Fruit fly (Drosophila melanogaster) whole organism, embryonic: Measurements from ENCODE around the gene Ilp6.

ENCODE experiments used
- CG11398 ChIP-seq: fragments of 200-800 bp; sonication (Bioruptor generic); optimal IDR thresholded peaks from 2 replicates; lab custom pipeline; 2016; ENCODE audit warnings: missing biosample characterization, missing genetic modification characterization
- CG12155 ChIP-seq: fragments of 200-800 bp; sonication (Bioruptor generic); optimal IDR thresholded peaks from 3 replicates; lab custom pipeline; 2016; ENCODE audit warnings: missing biosample characterization, missing genetic modification characterization
- CG12659 ChIP-seq: fragments of 200-800 bp; sonication (Bioruptor generic); optimal IDR thresholded peaks from 3 replicates; lab custom pipeline; 2017; ENCODE audit warnings: mild to moderate bottlenecking, missing biosample characterization, missing genetic modification reagents, missing genetic modification characterization
- CG13287 ChIP-seq: fragments of 200-800 bp; sonication (Bioruptor generic); IDR thresholded peaks from 2 replicates; pipeline ENCODE4 v1.3.6; 2022; ENCODE audit warnings: missing biosample characterization, missing genetic modification characterization; ENCODE audit not compliant: partially characterized antibody
- CG15269 ChIP-seq: fragments of 200-800 bp; sonication (Bioruptor generic); optimal IDR thresholded peaks from 2 replicates; lab custom pipeline; 2018; ENCODE audit warnings: missing biosample characterization, mild to moderate bottlenecking, missing genetic modification characterization, moderate library complexity
- CG1603 ChIP-seq: fragments of 200-800 bp; sonication (Bioruptor generic); optimal IDR thresholded peaks from 2 replicates; lab custom pipeline; 2019; ENCODE audit warnings: missing biosample characterization, mild to moderate bottlenecking, missing genetic modification characterization, moderate library complexity
- CG1647 ChIP-seq: fragments of 200-800 bp; sonication (Bioruptor generic); optimal IDR thresholded peaks from 3 replicates; lab custom pipeline; 2016; ENCODE audit warnings: missing biosample characterization, missing genetic modification characterization
- CG1792 ChIP-seq: fragments of 200-800 bp; sonication (Bioruptor generic); optimal IDR thresholded peaks from 2 replicates; lab custom pipeline; 2016; ENCODE audit warnings: missing biosample characterization, missing genetic modification characterization
- CG2202 ChIP-seq: fragments of 200-800 bp; sonication (Bioruptor generic); optimal IDR thresholded peaks from 2 replicates; lab custom pipeline; 2018; ENCODE audit warnings: missing biosample characterization, mild to moderate bottlenecking, missing genetic modification characterization
- CG30020 ChIP-seq: fragments of 200-800 bp; optimal IDR thresholded peaks from 2 replicates; lab custom pipeline; 2019; ENCODE audit warnings: missing biosample characterization, mild to moderate bottlenecking, missing genetic modification characterization, moderate library complexity
- CG31441 ChIP-seq: fragments of 200-800 bp; sonication (Bioruptor generic); IDR thresholded peaks from 2 replicates; pipeline ENCODE4 v1.3.6; 2022; ENCODE audit warnings: missing biosample characterization, missing genetic modification characterization
- CG3726 ChIP-seq: fragments of 200-800 bp; sonication (Bioruptor generic); IDR thresholded peaks from 3 replicates; pipeline ENCODE4, ENCODE4 v1.3.6; 2022; ENCODE audit warnings: missing biosample characterization, missing genetic modification characterization
- CG3995 ChIP-seq: fragments of 200-800 bp; sonication (Bioruptor generic); optimal IDR thresholded peaks from 3 replicates; lab custom pipeline; 2016; ENCODE audit warnings: missing biosample characterization, missing genetic modification characterization
- CG4707 ChIP-seq: fragments of 200-800 bp; sonication (Bioruptor generic); optimal IDR thresholded peaks from 2 replicates; lab custom pipeline; 2018; ENCODE audit warnings: missing biosample characterization, mild to moderate bottlenecking, missing genetic modification characterization, moderate library complexity
- CG6683 ChIP-seq: fragments of 200-800 bp; sonication (Bioruptor generic); optimal IDR thresholded peaks from 2 replicates; lab custom pipeline; 2017; ENCODE audit warnings: missing biosample characterization, mild to moderate bottlenecking, missing genetic modification characterization, missing genetic modification reagents
- D19B ChIP-seq: fragments of 200-800 bp; sonication (Bioruptor generic); optimal IDR thresholded peaks from 2 replicates; lab custom pipeline; 2017; ENCODE audit warnings: missing biosample characterization, mild to moderate bottlenecking, missing genetic modification characterization
- Doc3 ChIP-seq: fragments of 200-800 bp; sonication (Bioruptor generic); IDR thresholded peaks from 3 replicates; pipeline ENCODE4 v1.3.6; 2022; ENCODE audit warnings: missing biosample characterization, missing genetic modification characterization; ENCODE audit not compliant: partially characterized antibody
- H15 ChIP-seq: fragments of 200-800 bp; sonication (Bioruptor generic); IDR thresholded peaks from 3 replicates; pipeline ENCODE4 v1.3.6; 2022; ENCODE audit warnings: missing biosample characterization, missing genetic modification characterization
- Nf-YB ChIP-seq: fragments of 200-800 bp; sonication (Bioruptor generic); optimal IDR thresholded peaks from 3 replicates; lab custom pipeline; 2019; ENCODE audit warnings: missing biosample characterization, mild to moderate bottlenecking, missing genetic modification characterization, moderate library complexity
- Nf-YC ChIP-seq: fragments of 200-800 bp; optimal IDR thresholded peaks from 3 replicates; lab custom pipeline; 2019; ENCODE audit warnings: missing biosample characterization, mild to moderate bottlenecking, missing genetic modification characterization, moderate library complexity
- Sin3A ChIP-seq: fragments of >200 bp; optimal IDR thresholded peaks from 2 replicates; lab custom pipeline; 2018
- Taf1 ChIP-seq: fragments of 200-800 bp; sonication (Bioruptor generic); IDR thresholded peaks from 2 replicates; pipeline ENCODE4 v1.3.6; 2022; ENCODE audit warnings: missing biosample characterization, missing genetic modification characterization
- Tbp ChIP-seq: fragments of >200 bp; optimal IDR thresholded peaks from 2 replicates; lab custom pipeline; 2018; ENCODE audit warnings: missing biosample characterization, missing genetic modification characterization
- Vsx1 ChIP-seq: fragments of 200-800 bp; sonication (Bioruptor generic); optimal IDR thresholded peaks from 2 replicates; lab custom pipeline; 2017; ENCODE audit warnings: missing biosample characterization, mild to moderate bottlenecking, missing genetic modification characterization, missing genetic modification reagents
- ash1 ChIP-seq: fragments of 200-800 bp; sonication (Bioruptor generic); optimal IDR thresholded peaks from 2 replicates; lab custom pipeline; 2018; ENCODE audit warnings: missing biosample characterization, mild to moderate bottlenecking, missing genetic modification characterization
- ato ChIP-seq: fragments of 200-800 bp; sonication (Bioruptor generic); IDR thresholded peaks from 2 replicates; pipeline ENCODE4 v1.3.6; 2022; ENCODE audit warnings: missing biosample characterization, missing genetic modification characterization; ENCODE audit not compliant: partially characterized antibody
- cato ChIP-seq: fragments of 200-800 bp; sonication (Bioruptor generic); optimal IDR thresholded peaks from 2 replicates; lab custom pipeline; 2016; ENCODE audit warnings: missing biosample characterization, missing genetic modification characterization, borderline replicate concordance
- cg ChIP-seq: fragments of 200-800 bp; sonication (Bioruptor generic); optimal IDR thresholded peaks from 3 replicates; lab custom pipeline; 2019; ENCODE audit warnings: missing biosample characterization, mild to moderate bottlenecking, missing genetic modification characterization, moderate library complexity
- cwo ChIP-seq: fragments of 200-800 bp; sonication (Bioruptor generic); optimal IDR thresholded peaks from 3 replicates; lab custom pipeline; 2017; ENCODE audit warnings: missing biosample characterization, missing genetic modification characterization, mild to moderate bottlenecking, moderate library complexity, missing genetic modification reagents
- fd96Cb ChIP-seq: fragments of 200-800 bp; sonication (Bioruptor generic); optimal IDR thresholded peaks from 2 replicates; lab custom pipeline; 2018; ENCODE audit warnings: missing biosample characterization, mild to moderate bottlenecking, missing genetic modification characterization, moderate library complexity
- fu2 ChIP-seq: fragments of 200-800 bp; sonication (Bioruptor generic); optimal IDR thresholded peaks from 2 replicates; lab custom pipeline; 2016; ENCODE audit warnings: missing biosample characterization, missing genetic modification characterization
- hkb ChIP-seq, 2 experiments: fragments of 200-800 bp in 1 of 2; fragments of >200 bp in 1 of 2; sonication (Bioruptor generic) in 1 of 2; IDR thresholded peaks in 1 of 2; optimal IDR thresholded peaks in 1 of 2; 2 replicates each; pipeline versions ENCODE4 v1.3.6 to Lab custom; 2017 to 2022; ENCODE audit warnings: missing biosample characterization in 1 of 2, missing genetic modification characterization in 1 of 2
- lbe ChIP-seq: fragments of 200-800 bp; sonication (Bioruptor generic); optimal IDR thresholded peaks from 2 replicates; lab custom pipeline; 2016; ENCODE audit warnings: missing biosample characterization, mild to moderate bottlenecking, missing genetic modification characterization
- lmd ChIP-seq: fragments of 200-800 bp; sonication (Bioruptor generic); IDR thresholded peaks from 2 replicates; pipeline ENCODE4 v1.3.6; 2022; ENCODE audit warnings: missing biosample characterization, missing genetic modification characterization
- mirr ChIP-seq: fragments of 200-800 bp; sonication (Bioruptor generic); optimal IDR thresholded peaks from 3 replicates; lab custom pipeline; 2018; ENCODE audit warnings: missing biosample characterization, mild to moderate bottlenecking, missing genetic modification characterization
- onecut ChIP-seq: fragments of 200-800 bp; sonication (Bioruptor generic); IDR thresholded peaks from 2 replicates; pipeline ENCODE4 v1.3.6; 2022; ENCODE audit warnings: missing biosample characterization, missing genetic modification characterization
- pan ChIP-seq, 4 experiments: fragments of >200 bp in 3 of 4; fragments of 200-800 bp in 1 of 4; sonication (Bioruptor generic) in 1 of 4; optimal IDR thresholded peaks in 3 of 4; IDR thresholded peaks in 1 of 4; 2 replicates each; pipeline versions ENCODE4 v1.3.6 to Lab custom; 2017 to 2022; ENCODE audit warnings: missing biosample characterization in 2 of 4, missing genetic modification characterization in 2 of 4, mixed read lengths in 1 of 4
- pros ChIP-seq: fragments of 200-800 bp; sonication (Bioruptor generic); optimal IDR thresholded peaks from 3 replicates; lab custom pipeline; 2019; ENCODE audit warnings: missing biosample characterization, mild to moderate bottlenecking, missing genetic modification characterization, moderate library complexity
- repo ChIP-seq: fragments of 200-800 bp; sonication (Bioruptor generic); optimal IDR thresholded peaks from 2 replicates; lab custom pipeline; 2016; ENCODE audit warnings: missing biosample characterization, missing genetic modification characterization
- row ChIP-seq: fragments of 200-800 bp; sonication (Bioruptor generic); IDR thresholded peaks from 3 replicates; pipeline ENCODE4 v1.3.6; 2022; ENCODE audit warnings: missing biosample characterization, missing genetic modification characterization
- sim ChIP-seq: fragments of 200-800 bp; sonication (Bioruptor generic); IDR thresholded peaks from 2 replicates; pipeline ENCODE4 v1.3.6; 2022; ENCODE audit warnings: missing biosample characterization, missing genetic modification characterization
- slou ChIP-seq: fragments of 200-800 bp; sonication (Bioruptor generic); optimal IDR thresholded peaks from 3 replicates; lab custom pipeline; 2016; ENCODE audit warnings: missing biosample characterization, missing genetic modification characterization
- so ChIP-seq: fragments of 200-800 bp; sonication (Bioruptor generic); IDR thresholded peaks from 3 replicates; pipeline ENCODE4 v1.3.6; 2022; ENCODE audit warnings: missing biosample characterization, missing genetic modification characterization
- sqz ChIP-seq: fragments of 200-800 bp; sonication (Bioruptor generic); optimal IDR thresholded peaks from 3 replicates; lab custom pipeline; 2018; ENCODE audit warnings: missing biosample characterization, mild to moderate bottlenecking, missing genetic modification characterization
- ssp ChIP-seq: fragments of 200-800 bp; sonication (Bioruptor generic); IDR thresholded peaks from 2 replicates; pipeline ENCODE4 v1.3.6; 2022; ENCODE audit warnings: missing biosample characterization, missing genetic modification characterization
- toy ChIP-seq: fragments of 200-800 bp; sonication (Bioruptor generic); IDR thresholded peaks from 2 replicates; pipeline ENCODE4 v1.3.6; 2022; ENCODE audit warnings: missing biosample characterization, missing genetic modification characterization
- tup ChIP-seq: fragments of 200-800 bp; sonication (Bioruptor generic); optimal IDR thresholded peaks from 2 replicates; lab custom pipeline; 2016; ENCODE audit warnings: missing biosample characterization, mild to moderate bottlenecking, missing genetic modification characterization, moderate library complexity
- vfl ChIP-seq: fragments of 200-800 bp; sonication (Bioruptor generic); optimal IDR thresholded peaks from 2 replicates; lab custom pipeline; 2016; ENCODE audit warnings: missing biosample characterization, missing genetic modification characterization

Ilp6 gene

dm6 chrX:2297428-2298200 is 36.8 kb downstream of the Ilp6 start (continued):
- TF ChIP-seq CG1792 (GFP tag; lab: Kevin White, UChicago) (peak; percentile 98), toy (peak; percentile 93), lmd (GFP tag; lab: Robert Waterston, UW) (peak; percentile 99), Nf-YB (GFP tag; lab: Kevin White, UChicago) (peak; percentile 87), hkb (optimal IDR thresholded peaks at IDR 0.05; lab: Kevin White, UChicago) (no peak), hkb (GFP tag; IDR thresholded peaks at IDR 0.05; lab: Robert Waterston, UW) (peak; percentile 99), row (GFP tag; lab: Robert Waterston, UW) (peak; percentile 99), pan (optimal IDR thresholded peaks at IDR 0.05; lab: Kevin White, UChicago) (no peak), pan (GFP tag; optimal IDR thresholded peaks at IDR 0.05 in 1 of 2, IDR thresholded peaks at IDR 0.05 in 1 of 2) (peak in 1 of 2 experiments; percentile 98), H15 (GFP tag; lab: Robert Waterston, UW) (peak; percentile 98), onecut (GFP tag; lab: Robert Waterston, UW) (peak; percentile 96), lbe (GFP tag; lab: Kevin White, UChicago) (peak; percentile 70), fd96Cb (tag; lab: Kevin White, UChicago) (peak; percentile 99), ssp (peak; percentile 94), Vsx1 (GFP tag; lab: Kevin White, UChicago) (peak; percentile 94), CG31441 (peak; percentile 98), cwo (GFP tag; lab: Kevin White, UChicago) (peak; percentile 97), CG1647 (peak; percentile 99), fu2 (GFP tag; lab: Kevin White, UChicago) (peak; percentile 98), CG11398 (GFP tag; lab: Kevin White, UChicago) (peak; percentile 98), CG12155 (peak; percentile 97), Sin3A (lab: Kevin White, UChicago) (no peak), D19B (peak; percentile 89), CG12659 (GFP tag; lab: Kevin White, UChicago) (peak; percentile 99), so (GFP tag; lab: Robert Waterston, UW) (peak; percentile 98), Nf-YC (tag; lab: Kevin White, UChicago) (peak; percentile 85), Tbp (GFP tag; lab: Kevin White, UChicago) (no peak), CG3726 (peak; percentile 97), mirr (GFP tag; lab: Kevin White, UChicago) (peak; percentile 90), slou (GFP tag; lab: Kevin White, UChicago) (peak; percentile 94), CG13287 (peak; percentile 13; the same call in 1 of the 2 replicates), repo (GFP tag; lab: Kevin White, UChicago) (peak; percentile 99), cg (GFP tag; lab: Kevin White, UChicago) (peak; percentile 8), sqz (GFP tag; lab: Kevin White, UChicago) (peak; percentile 97), cato (GFP tag; lab: Kevin White, UChicago) (peak; percentile 98), pros (peak; percentile 60), CG4707 (GFP tag; lab: Kevin White, UChicago) (peak; percentile 97), tup (GFP tag; lab: Kevin White, UChicago) (peak; percentile 97), ash1 (GFP tag; lab: Kevin White, UChicago) (peak; percentile 92), CG6683 (GFP tag; lab: Kevin White, UChicago) (peak; percentile 97), CG2202 (tag; lab: Kevin White, UChicago) (peak; percentile 95), CG1603 (tag; lab: Kevin White, UChicago) (peak; percentile 99), ato (GFP tag; lab: Robert Waterston, UW) (no peak), Taf1 (GFP tag; lab: Robert Waterston, UW) (peak; percentile 94), CG30020 (tag; lab: Kevin White, UChicago) (peak; percentile 76), CG3995 (GFP tag; lab: Kevin White, UChicago) (peak; percentile 77), CG15269 (tag; lab: Kevin White, UChicago) (peak; percentile 99), sim (GFP tag; lab: Robert Waterston, UW) (peak; percentile 93), Doc3 (no peak), vfl (GFP tag; lab: Kevin White, UChicago) (peak; percentile 96)
